Fruit fly (Drosophila melanogaster) whole organism, pupa: ENCODE measurements around the gene CG9121.

Experiments
- CG12605 ChIP-seq: fragments of 200-800 bp; sonication (Bioruptor generic); IDR thresholded peaks from 2 replicates; pipeline ENCODE4 v1.3.6; 2022; ENCODE audit warnings: missing biosample characterization, missing genetic modification characterization
- CG15710 ChIP-seq: fragments of 200-800 bp; sonication (Bioruptor generic); optimal IDR thresholded peaks from 2 replicates; lab custom pipeline; 2018; ENCODE audit warnings: missing biosample characterization, mild to moderate bottlenecking, missing genetic modification characterization, moderate library complexity
- CG34367 ChIP-seq: fragments of 200-800 bp; sonication (Bioruptor generic); optimal IDR thresholded peaks from 2 replicates; lab custom pipeline; 2018; ENCODE audit warnings: missing biosample characterization, mild to moderate bottlenecking, missing genetic modification characterization
- EcR ChIP-seq: fragments of 200-800 bp; sonication (Bioruptor generic); optimal IDR thresholded peaks from 3 replicates; lab custom pipeline; 2019; ENCODE audit warnings: missing biosample characterization, missing genetic modification characterization, mild to moderate bottlenecking, moderate library complexity, missing genetic modification reagents
- Pif1B ChIP-seq: fragments of 200-800 bp; sonication (Bioruptor generic); optimal IDR thresholded peaks from 3 replicates; lab custom pipeline; 2016; ENCODE audit warnings: missing biosample characterization, missing genetic modification characterization
- gl ChIP-seq: fragments of 200-800 bp; sonication (Bioruptor generic); optimal IDR thresholded peaks from 2 replicates; lab custom pipeline; 2018; ENCODE audit warnings: missing biosample characterization, mild to moderate bottlenecking, missing genetic modification characterization
- rn ChIP-seq: fragments of 200-800 bp; sonication (Bioruptor generic); IDR thresholded peaks from 2 replicates; pipeline ENCODE4 v1.3.6; 2022; ENCODE audit warnings: missing biosample characterization, missing genetic modification characterization

DNA sequence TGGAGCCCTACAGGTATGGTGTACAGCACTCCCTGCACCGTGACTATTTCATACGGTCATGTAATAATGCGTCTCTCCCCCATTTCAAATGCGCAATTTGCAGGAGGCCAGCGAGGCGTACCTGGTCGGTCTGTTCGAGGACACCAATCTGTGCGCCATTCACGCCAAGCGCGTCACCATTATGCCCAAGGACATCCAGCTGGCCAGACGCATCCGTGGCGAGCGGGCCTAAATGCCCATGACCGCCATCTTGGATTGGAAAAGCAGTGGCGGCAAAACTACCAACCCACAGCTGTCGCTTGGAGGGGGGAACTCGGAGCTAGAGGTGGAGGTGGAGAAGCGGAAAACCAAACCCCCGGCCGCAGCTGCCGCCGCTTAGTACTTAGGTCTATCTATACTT, 4.7 kb upstream of the CG9121 start:
- TF ChIP-seq rn (GFP tag; lab: Robert Waterston, UW) (no peak), CG12605 (GFP tag; lab: Robert Waterston, UW) (no peak), Pif1B (GFP tag; lab: Kevin White, UChicago) (no peak), gl (tag; lab: Kevin White, UChicago) (no peak), EcR (GFP tag; lab: Kevin White, UChicago) (no peak), CG34367 (no peak), CG15710 (tag; lab: Kevin White, UChicago) (no peak)
